Worm (Caenorhabditis elegans) whole organism, L2 larva: ENCODE measurements around the gene tbc-11.

Source experiments
- dmd-4 ChIP-seq: sonication (generic microtip); optimal IDR thresholded peaks from 2 replicates; lab custom pipeline; 2017; ENCODE audit warnings: missing biosample characterization, missing genetic modification characterization
- elt-3 ChIP-seq: sonication (generic microtip); optimal IDR thresholded peaks from 2 replicates; lab custom pipeline; 2017; ENCODE audit warnings: missing biosample characterization, missing genetic modification characterization
- nhr-11 ChIP-seq: fragments of 150-350 bp; optimal IDR thresholded peaks from 2 replicates; lab custom pipeline; 2014; ENCODE audit warnings: missing biosample characterization, missing genetic modification characterization
- nhr-12 ChIP-seq: fragments of 150-350 bp; optimal IDR thresholded peaks from 2 replicates; lab custom pipeline; 2014; ENCODE audit warnings: missing biosample characterization, missing genetic modification characterization

- TF ChIP-seq nhr-11 (tag; lab: Kevin White, UChicago) (no peak), elt-3 (tag; lab: Kevin White, UChicago) (no peak), dmd-4 (no peak), nhr-12 (tag; lab: Kevin White, UChicago) (no peak)
Measured at ce11 chrX:897948-898347, 26.8 kb upstream of the tbc-11 start, which contains the start of gene mab-7.
